Worm (Caenorhabditis elegans) whole organism, mixed stage, embryonic: ENCODE results near the gene acer-1.

ENCODE experiments used
- M03D4.4 ChIP-seq: sonication (generic microtip); optimal IDR thresholded peaks from 2 replicates; lab custom pipeline; 2017; ENCODE audit warnings: mild to moderate bottlenecking, missing genetic modification characterization, missing compliant biosample characterization
- bed-3 ChIP-seq: fragments of 200-800 bp; sonication (Bioruptor generic); optimal IDR thresholded peaks from 3 replicates; lab custom pipeline; 2018; ENCODE audit warnings: mild to moderate bottlenecking, missing genetic modification characterization, moderate library complexity, missing compliant biosample characterization
- ceh-39 ChIP-seq: fragments of 150-350 bp; optimal IDR thresholded peaks from 2 replicates; lab custom pipeline; 2014; ENCODE audit warnings: missing biosample characterization, missing genetic modification characterization
- ceh-43 ChIP-seq: fragments of 200-800 bp; sonication (Bioruptor generic); optimal IDR thresholded peaks from 2 replicates; lab custom pipeline; 2018; ENCODE audit warnings: mild to moderate bottlenecking, missing genetic modification characterization, moderate library complexity, missing compliant biosample characterization
- ceh-83 ChIP-seq: fragments of 200-800 bp; sonication (Bioruptor generic); optimal IDR thresholded peaks from 2 replicates; lab custom pipeline; 2018; ENCODE audit warnings: mild to moderate bottlenecking, missing genetic modification characterization, missing compliant biosample characterization
- ces-1 ChIP-seq: fragments of 150-350 bp; optimal IDR thresholded peaks from 2 replicates; lab custom pipeline; 2014; ENCODE audit warnings: missing biosample characterization, missing genetic modification reagents, missing genetic modification characterization
- cnd-1 ChIP-seq: fragments of 200-800 bp; sonication (Bioruptor generic); optimal IDR thresholded peaks from 2 replicates; lab custom pipeline; 2018; ENCODE audit warnings: mild to moderate bottlenecking, missing genetic modification characterization, missing compliant biosample characterization
- elt-1 ChIP-seq: sonication (generic microtip); optimal IDR thresholded peaks from 2 replicates; lab custom pipeline; 2017; ENCODE audit warnings: missing genetic modification characterization, mild to moderate bottlenecking, missing compliant biosample characterization, antibody characterized with exemption, moderate library complexity, borderline replicate concordance; ENCODE audit not compliant: insufficient read depth
- elt-3 ChIP-seq: fragments of 150-350 bp; optimal IDR thresholded peaks from 2 replicates; lab custom pipeline; 2014; ENCODE audit warnings: missing biosample characterization, missing genetic modification characterization
- flh-1 ChIP-seq: fragments of 200-800 bp; sonication (Bioruptor generic); optimal IDR thresholded peaks from 2 replicates; lab custom pipeline; 2018; ENCODE audit warnings: mild to moderate bottlenecking, missing genetic modification characterization, moderate library complexity, missing compliant biosample characterization
- hlh-1 ChIP-seq: fragments of 150-350 bp; optimal IDR thresholded peaks from 2 replicates; lab custom pipeline; 2014; ENCODE audit warnings: missing biosample characterization, missing genetic modification reagents, missing genetic modification characterization
- lin-13 ChIP-seq: fragments of 150-350 bp; optimal IDR thresholded peaks from 2 replicates; lab custom pipeline; 2014; ENCODE audit warnings: missing biosample characterization, missing genetic modification characterization
- lin-32 ChIP-seq: fragments of 200-800 bp; sonication (Bioruptor generic); optimal IDR thresholded peaks from 2 replicates; lab custom pipeline; 2018; ENCODE audit warnings: mild to moderate bottlenecking, missing genetic modification characterization, missing compliant biosample characterization
- mab-5 ChIP-seq: fragments of 150-350 bp; optimal IDR thresholded peaks from 2 replicates; lab custom pipeline; 2014; ENCODE audit warnings: missing biosample characterization, missing genetic modification characterization
- mep-1 ChIP-seq: fragments of 150-350 bp; optimal IDR thresholded peaks from 2 replicates; lab custom pipeline; 2017; ENCODE audit warnings: missing biosample characterization, missing genetic modification reagents, missing genetic modification characterization, inconsistent platforms
- mls-2 ChIP-seq: sonication (generic microtip); optimal IDR thresholded peaks from 2 replicates; lab custom pipeline; 2016; ENCODE audit warnings: mild to moderate bottlenecking, missing genetic modification characterization, moderate library complexity, missing compliant biosample characterization
- nhr-12 ChIP-seq: fragments of 150-350 bp; optimal IDR thresholded peaks from 2 replicates; lab custom pipeline; 2014; ENCODE audit warnings: missing biosample characterization, missing genetic modification characterization
- nhr-2 ChIP-seq: fragments of 150-350 bp; optimal IDR thresholded peaks from 2 replicates; lab custom pipeline; 2014; ENCODE audit warnings: missing biosample characterization, missing genetic modification characterization
- nhr-237 ChIP-seq: fragments of 150-350 bp; optimal IDR thresholded peaks from 2 replicates; lab custom pipeline; 2014; ENCODE audit warnings: missing biosample characterization, missing genetic modification characterization
- nhr-28 ChIP-seq: fragments of 150-350 bp; optimal IDR thresholded peaks from 2 replicates; lab custom pipeline; 2014; ENCODE audit warnings: missing biosample characterization, missing genetic modification characterization
- nhr-76 ChIP-seq: sonication (generic microtip); optimal IDR thresholded peaks from 2 replicates; lab custom pipeline; 2017; ENCODE audit warnings: missing biosample characterization, missing genetic modification characterization
- pha-4 ChIP-seq: fragments of 150-350 bp; optimal IDR thresholded peaks from 2 replicates; lab custom pipeline; 2018; ENCODE audit warnings: missing biosample characterization, missing genetic modification reagents, missing genetic modification characterization
- sem-2 ChIP-seq: fragments of 200-800 bp; sonication (Bioruptor generic); optimal IDR thresholded peaks from 2 replicates; lab custom pipeline; 2018; ENCODE audit warnings: mild to moderate bottlenecking, missing genetic modification characterization, missing compliant biosample characterization
- snpc-4 ChIP-seq: fragments of 150-350 bp; optimal IDR thresholded peaks from 2 replicates; lab custom pipeline; 2014; ENCODE audit warnings: missing biosample characterization, missing genetic modification characterization
- tbx-8 ChIP-seq: fragments of 200-800 bp; sonication (Bioruptor generic); optimal IDR thresholded peaks from 2 replicates; lab custom pipeline; 2018; ENCODE audit warnings: mild to moderate bottlenecking, missing genetic modification characterization, moderate library complexity, missing compliant biosample characterization
- unc-120 ChIP-seq: sonication (generic microtip); optimal IDR thresholded peaks from 2 replicates; lab custom pipeline; 2017; ENCODE audit warnings: missing genetic modification characterization, missing compliant biosample characterization; ENCODE audit not compliant: poor library complexity, severe bottlenecking
- unc-39 ChIP-seq: fragments of 150-350 bp; optimal IDR thresholded peaks from 2 replicates; lab custom pipeline; 2014; ENCODE audit warnings: missing biosample characterization, missing genetic modification characterization
- unc-62 ChIP-seq: fragments of 150-350 bp; optimal IDR thresholded peaks from 2 replicates; lab custom pipeline; 2014; ENCODE audit warnings: missing biosample characterization, missing genetic modification reagents, missing genetic modification characterization
- zip-8 ChIP-seq: fragments of 150-350 bp; optimal IDR thresholded peaks from 2 replicates; lab custom pipeline; 2014; ENCODE audit warnings: missing biosample characterization, missing genetic modification characterization
- ztf-11 ChIP-seq: fragments of 150-350 bp; optimal IDR thresholded peaks from 2 replicates; lab custom pipeline; 2014; ENCODE audit warnings: missing biosample characterization, missing genetic modification characterization

acer-1 gene

DNA sequence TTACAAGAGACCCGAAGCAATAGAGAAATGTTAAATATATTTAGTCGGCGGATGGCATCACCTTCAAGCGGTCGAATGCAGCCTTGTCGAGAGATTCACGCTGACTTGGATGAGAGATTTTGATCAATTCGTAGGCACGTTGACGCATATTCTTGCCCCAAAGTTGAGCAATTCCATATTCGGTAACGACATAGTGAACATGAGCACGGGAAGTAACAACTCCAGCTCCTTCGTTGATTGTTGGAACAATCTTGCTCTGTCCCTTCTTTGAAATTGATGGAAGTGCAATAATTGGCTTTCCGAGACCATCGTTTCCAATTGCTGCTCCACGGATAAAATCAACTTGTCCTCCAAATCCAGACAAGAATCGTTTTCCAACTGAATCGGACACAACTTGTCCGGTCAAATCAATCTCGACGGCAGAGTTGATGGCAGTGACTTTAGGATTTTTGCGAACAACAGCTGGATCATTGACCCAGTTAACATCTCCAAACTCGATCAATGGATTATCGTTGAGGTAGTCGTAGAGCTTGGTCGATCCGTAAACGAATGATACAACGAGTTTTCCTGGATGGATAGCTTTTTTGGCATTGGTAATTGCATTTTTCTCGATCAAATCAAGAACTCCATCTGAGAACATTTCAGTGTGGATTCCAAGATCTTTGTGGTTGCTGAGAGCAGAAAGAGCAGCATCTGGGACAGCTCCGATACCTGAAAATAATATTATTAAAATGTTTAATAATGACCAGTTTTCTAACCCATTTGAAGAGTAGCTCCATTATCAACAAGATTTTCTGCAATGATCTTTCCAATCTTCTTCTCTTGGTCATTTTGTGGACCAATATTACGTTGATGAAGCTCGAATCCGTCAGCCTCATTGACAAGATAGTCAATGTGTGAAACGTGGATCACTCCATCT, 1.3 kb downstream of the acer-1 start:
- no peak for TF ChIP-seq flh-1 (GFP tag; lab: Kevin White, UChicago)
- TF ChIP-seq zip-8 (tag; lab: Kevin White, UChicago): no peak
- TF ChIP-seq unc-62: no peak

DNA sequence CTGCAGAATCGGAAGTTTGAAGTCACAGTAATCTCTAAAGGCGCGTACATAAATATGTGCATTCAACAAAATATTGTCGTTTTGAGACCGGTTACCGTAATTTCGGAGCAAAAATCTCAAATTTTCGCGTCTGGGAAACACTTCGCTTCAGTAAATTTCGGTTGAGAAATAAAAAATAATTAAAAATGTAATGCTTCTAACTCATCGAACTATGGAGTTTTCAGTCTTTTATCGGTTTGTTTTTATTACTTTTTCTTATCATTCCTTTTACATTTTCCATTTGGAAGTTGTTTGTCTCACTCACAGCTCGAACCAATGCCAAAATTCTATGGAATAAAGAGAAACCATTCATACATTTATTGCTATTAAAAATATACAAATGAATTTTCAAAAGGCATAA, 2.0 kb downstream of the acer-1 start:
- no peak for TF ChIP-seq zip-8 (tag; lab: Kevin White, UChicago)
- no peak for TF ChIP-seq M03D4.4 (tag; lab: Kevin White, UChicago)
- TF ChIP-seq mls-2 (tag; lab: Kevin White, UChicago): no peak
- TF ChIP-seq flh-1 (GFP tag; lab: Kevin White, UChicago): no peak
- TF ChIP-seq tbx-8 (GFP tag; lab: Kevin White, UChicago): no peak
- TF ChIP-seq ceh-39 (tag; lab: Kevin White, UChicago): no peak
- TF ChIP-seq ztf-11 (tag; lab: Kevin White, UChicago): no peak
- TF ChIP-seq unc-39: no peak
- no peak for TF ChIP-seq nhr-237
- TF ChIP-seq nhr-12: no peak
- no peak for TF ChIP-seq sem-2 (GFP tag; lab: Kevin White, UChicago)
- no peak for TF ChIP-seq ceh-83 (GFP tag; lab: Kevin White, UChicago)
- no peak for TF ChIP-seq lin-13 (tag; lab: Kevin White, UChicago)
- TF ChIP-seq unc-120 (tag; lab: Kevin White, UChicago): no peak
- TF ChIP-seq elt-1: no peak

DNA sequence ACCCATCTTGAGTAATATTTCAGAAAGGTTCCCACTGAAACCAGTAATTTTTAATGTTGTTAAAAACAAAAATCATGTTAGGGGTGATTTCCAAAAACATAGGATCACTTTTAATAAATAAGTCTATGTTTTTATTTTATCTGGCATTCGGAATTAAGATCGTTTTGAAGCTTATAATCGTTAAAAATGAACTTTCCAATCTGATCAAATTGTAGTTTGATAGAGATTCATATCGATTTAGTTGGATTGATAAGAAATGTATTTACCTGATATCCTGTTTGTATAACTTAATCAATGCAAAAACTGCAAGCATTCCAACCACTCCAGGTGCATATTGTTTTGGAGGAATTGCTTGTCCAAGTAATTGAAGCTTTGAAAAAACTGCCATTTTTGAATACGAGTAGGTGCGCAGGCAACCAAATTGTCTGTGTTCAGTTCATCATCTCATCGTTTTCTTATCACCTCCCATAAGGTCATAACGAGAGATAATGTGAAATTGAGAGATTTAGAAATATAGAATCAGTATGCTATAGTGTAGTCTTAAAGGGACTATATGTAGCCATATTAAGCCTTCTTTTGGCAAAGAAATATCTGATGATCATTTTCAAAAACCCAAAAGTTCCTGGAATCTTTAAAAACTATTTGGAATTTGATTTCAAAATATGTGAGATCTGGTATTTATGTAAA, 2.7 kb downstream of the acer-1 start, which contains the start of gene pmp-2:
Gene pmp-2, minus strand, starts transcription at position 487 of the 687 bp plus-strand sequence.
- TF ChIP-seq nhr-2 (tag; lab: Kevin White, UChicago) (no peak), lin-13 (tag; lab: Kevin White, UChicago) (no peak), bed-3 (GFP tag; lab: Kevin White, UChicago) (no peak), pha-4 (tag; lab: Kevin White, UChicago) (no peak), elt-1 (no peak), ceh-43 (GFP tag; lab: Kevin White, UChicago) (no peak), nhr-12 (no peak), ceh-39 (tag; lab: Kevin White, UChicago) (no peak), mab-5 (tag; lab: Kevin White, UChicago) (no peak), flh-1 (GFP tag; lab: Kevin White, UChicago) (no peak), lin-32 (GFP tag; lab: Kevin White, UChicago) (no peak), cnd-1 (no peak), M03D4.4 (tag; lab: Kevin White, UChicago) (no peak)
- TF ChIP-seq, all 35 proteins: peak for 0

DNA sequence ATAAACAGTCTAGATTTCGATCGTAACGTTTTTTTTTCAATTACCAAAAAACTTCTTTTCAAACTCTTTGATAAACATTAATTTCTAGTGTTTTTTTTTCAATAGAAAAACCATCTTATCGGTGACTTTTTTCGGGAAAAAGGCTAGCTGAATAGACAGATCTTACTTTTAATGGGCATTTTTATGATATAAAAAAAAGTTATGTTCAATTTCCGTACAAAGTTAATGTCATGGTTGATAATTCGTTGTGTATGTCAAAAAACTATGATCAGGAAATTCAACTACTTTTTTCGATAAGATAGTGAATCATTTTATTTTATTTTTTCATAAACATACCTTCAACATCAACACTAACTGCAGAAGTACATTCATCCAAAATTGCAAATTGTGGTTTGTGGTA, 5.6 kb downstream of the acer-1 start:
- TF ChIP-seq unc-62 (no peak), zip-8 (tag; lab: Kevin White, UChicago) (no peak), ceh-39 (tag; lab: Kevin White, UChicago) (no peak), mls-2 (tag; lab: Kevin White, UChicago) (no peak), hlh-1 (no peak), nhr-28 (tag; lab: Kevin White, UChicago) (no peak), ceh-83 (GFP tag; lab: Kevin White, UChicago) (no peak), elt-1 (no peak)
- TF ChIP-seq, all 35 proteins: peak for 0

DNA sequence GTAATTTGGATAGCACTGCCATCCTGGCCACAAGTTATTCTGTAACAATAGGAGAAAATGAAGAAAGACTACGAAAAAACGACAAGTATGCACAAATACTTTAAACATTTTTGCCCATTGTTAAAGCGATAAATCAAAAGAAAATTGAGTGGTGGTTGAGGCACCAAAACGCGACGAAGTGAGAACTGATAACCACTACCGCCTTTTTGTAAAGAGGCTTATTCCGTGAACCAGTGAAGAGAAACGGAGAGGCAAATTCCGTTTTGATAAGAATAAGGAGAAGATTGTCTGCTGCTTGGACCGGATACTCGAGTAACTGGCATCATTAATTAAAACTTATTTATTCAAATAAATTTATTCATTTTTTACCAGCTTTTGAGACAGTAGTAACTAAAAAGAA, 6.5 kb downstream of the acer-1 start, which contains the start of gene pmp-1:
Gene pmp-1, minus strand, starts transcription at position 39 of the 400 bp plus-strand sequence.
- no peak for TF ChIP-seq elt-3 (tag; lab: Kevin White, UChicago)
- TF ChIP-seq ceh-39 (tag; lab: Kevin White, UChicago): no peak
- no peak for TF ChIP-seq unc-62
- TF ChIP-seq unc-120 (tag; lab: Kevin White, UChicago): no peak
- no peak for TF ChIP-seq nhr-76
- TF ChIP-seq sem-2 (GFP tag; lab: Kevin White, UChicago): no peak
- TF ChIP-seq pha-4 (tag; lab: Kevin White, UChicago): no peak
- TF ChIP-seq flh-1 (GFP tag; lab: Kevin White, UChicago): no peak
- TF ChIP-seq tbx-8 (GFP tag; lab: Kevin White, UChicago): no peak
- no peak for TF ChIP-seq ztf-11 (tag; lab: Kevin White, UChicago)
- TF ChIP-seq hlh-1: no peak
- TF ChIP-seq ces-1 (GFP tag; lab: Kevin White, UChicago): no peak
- TF ChIP-seq snpc-4 (tag; lab: Kevin White, UChicago): no peak
- TF ChIP-seq mab-5 (tag; lab: Kevin White, UChicago): no peak
- TF ChIP-seq mls-2 (tag; lab: Kevin White, UChicago): no peak
- no peak for TF ChIP-seq nhr-237
- no peak for TF ChIP-seq elt-1
- TF ChIP-seq bed-3 (GFP tag; lab: Kevin White, UChicago): no peak
- TF ChIP-seq lin-13 (tag; lab: Kevin White, UChicago): no peak
- TF ChIP-seq mep-1 (tag; lab: Kevin White, UChicago): no peak
- TF ChIP-seq, all 35 proteins: peak for 0
